Worm (Caenorhabditis elegans) whole organism, L3 larva: ENCODE results near the gene hmgr-1.

Source experiments
- ZK546.5 ChIP-seq: sonication (generic microtip); optimal IDR thresholded peaks from 2 replicates; lab custom pipeline; 2017; ENCODE audit warnings: missing biosample characterization, missing genetic modification characterization
- aly-2 ChIP-seq: fragments of 150-350 bp; optimal IDR thresholded peaks from 2 replicates; lab custom pipeline; 2014; ENCODE audit warnings: missing biosample characterization, missing genetic modification characterization
- ama-1 ChIP-seq: fragments of 150-350 bp; optimal IDR thresholded peaks from 2 replicates; lab custom pipeline; 2018
- ceh-16 ChIP-seq: sonication (generic microtip); optimal IDR thresholded peaks from 2 replicates; lab custom pipeline; 2017; ENCODE audit warnings: missing biosample characterization, missing genetic modification characterization
- ceh-28 ChIP-seq: fragments of 150-350 bp; optimal IDR thresholded peaks from 2 replicates; lab custom pipeline; 2014; ENCODE audit warnings: missing biosample characterization, missing genetic modification reagents, missing genetic modification characterization
- ceh-82 ChIP-seq: fragments of 150-350 bp; optimal IDR thresholded peaks from 2 replicates; lab custom pipeline; 2014; ENCODE audit warnings: missing biosample characterization, missing genetic modification characterization
- ceh-9 ChIP-seq: sonication (generic microtip); optimal IDR thresholded peaks from 2 replicates; lab custom pipeline; 2018; ENCODE audit warnings: missing biosample characterization, missing genetic modification characterization
- daf-12 ChIP-seq: fragments of 150-350 bp; optimal IDR thresholded peaks from 2 replicates; lab custom pipeline; 2014; ENCODE audit warnings: missing biosample characterization, missing genetic modification reagents, missing genetic modification characterization
- egl-27 ChIP-seq: sonication (generic microtip); optimal IDR thresholded peaks from 4 replicates; lab custom pipeline; 2017; ENCODE audit warnings: missing biosample characterization, missing genetic modification reagents, missing genetic modification characterization
- egl-5 ChIP-seq: fragments of 150-350 bp; optimal IDR thresholded peaks from 2 replicates; lab custom pipeline; 2017; ENCODE audit warnings: missing biosample characterization, missing genetic modification reagents, missing genetic modification characterization, inconsistent platforms
- elt-1 ChIP-seq: fragments of 150-350 bp; optimal IDR thresholded peaks from 2 replicates; lab custom pipeline; 2014; ENCODE audit warnings: missing biosample characterization, missing genetic modification characterization
- elt-2 ChIP-seq: sonication (generic microtip); optimal IDR thresholded peaks from 2 replicates; lab custom pipeline; 2016; ENCODE audit warnings: missing genetic modification reagents, mild to moderate bottlenecking, missing genetic modification characterization, missing compliant biosample characterization
- elt-3 ChIP-seq, 3 experiments: fragments of 150-350 bp in 1 of 3; sonication (generic microtip) in 2 of 3; optimal IDR thresholded peaks; 2 replicates in 2 of 3; 4 replicates in 1 of 3; lab custom pipeline; 2014 to 2017; ENCODE audit warnings: missing biosample characterization in 3 of 3, missing genetic modification characterization in 3 of 3
- eor-1 ChIP-seq, 2 experiments: fragments of 150-350 bp; optimal IDR thresholded peaks; 2 replicates each; lab custom pipeline; 2014 to 2018; ENCODE audit warnings: missing biosample characterization in 2 of 2, missing genetic modification characterization in 2 of 2
- fkh-2 ChIP-seq: fragments of 150-350 bp; optimal IDR thresholded peaks from 2 replicates; lab custom pipeline; 2014; ENCODE audit warnings: missing biosample characterization, missing genetic modification reagents, missing genetic modification characterization
- fos-1 ChIP-seq: fragments of 150-350 bp; optimal IDR thresholded peaks from 2 replicates; lab custom pipeline; 2014; ENCODE audit warnings: missing biosample characterization, missing genetic modification characterization
- hmg-11 ChIP-seq: sonication (generic microtip); optimal IDR thresholded peaks from 2 replicates; lab custom pipeline; 2016; ENCODE audit warnings: missing genetic modification characterization, missing compliant biosample characterization
- lin-15B ChIP-seq: fragments of 150-350 bp; optimal IDR thresholded peaks from 2 replicates; lab custom pipeline; 2014; ENCODE audit warnings: missing biosample characterization, missing genetic modification characterization
- lin-39 ChIP-seq: fragments of 150-350 bp; optimal IDR thresholded peaks from 2 replicates; lab custom pipeline; 2018; ENCODE audit warnings: missing biosample characterization, missing genetic modification reagents, missing genetic modification characterization
- lsy-12 ChIP-seq: sonication (generic microtip); optimal IDR thresholded peaks from 2 replicates; lab custom pipeline; 2016; ENCODE audit warnings: mild to moderate bottlenecking, missing genetic modification characterization, missing compliant biosample characterization
- mdl-1 ChIP-seq: fragments of 150-350 bp; optimal IDR thresholded peaks from 2 replicates; lab custom pipeline; 2014; ENCODE audit warnings: missing biosample characterization, missing genetic modification characterization
- nfya-1 ChIP-seq: sonication (generic microtip); optimal IDR thresholded peaks from 2 replicates; lab custom pipeline; 2017; ENCODE audit warnings: missing genetic modification characterization, mild to moderate bottlenecking, missing compliant biosample characterization, antibody characterized with exemption, moderate library complexity; ENCODE audit not compliant: insufficient read depth
- nhr-11 ChIP-seq: fragments of 150-350 bp; optimal IDR thresholded peaks from 2 replicates; lab custom pipeline; 2014; ENCODE audit warnings: missing biosample characterization, missing genetic modification characterization
- nhr-12 ChIP-seq: fragments of 150-350 bp; optimal IDR thresholded peaks from 2 replicates; lab custom pipeline; 2014; ENCODE audit warnings: missing biosample characterization, missing genetic modification characterization
- nhr-23 ChIP-seq: fragments of 150-350 bp; optimal IDR thresholded peaks from 2 replicates; lab custom pipeline; 2014; ENCODE audit warnings: missing biosample characterization, missing genetic modification reagents, missing genetic modification characterization
- nhr-237 ChIP-seq: fragments of 150-350 bp; optimal IDR thresholded peaks from 2 replicates; lab custom pipeline; 2014; ENCODE audit warnings: missing biosample characterization, missing genetic modification characterization
- nhr-25 ChIP-seq: sonication (generic microtip); optimal IDR thresholded peaks from 2 replicates; lab custom pipeline; 2017; ENCODE audit warnings: missing biosample characterization, missing genetic modification characterization
- nhr-43 ChIP-seq: sonication (generic microtip); optimal IDR thresholded peaks from 2 replicates; lab custom pipeline; 2016; ENCODE audit warnings: mild to moderate bottlenecking, missing genetic modification characterization, missing compliant biosample characterization; ENCODE audit not compliant: poor library complexity, severe bottlenecking
- nhr-67 ChIP-seq: fragments of 150-350 bp; optimal IDR thresholded peaks from 2 replicates; lab custom pipeline; 2014; ENCODE audit warnings: missing biosample characterization, missing genetic modification characterization
- nhr-76 ChIP-seq: fragments of 150-350 bp; sonication (generic microtip); optimal IDR thresholded peaks from 5 replicates; lab custom pipeline; 2014; ENCODE audit warnings: missing biosample characterization, missing genetic modification characterization
- pha-4 ChIP-seq: fragments of 150-350 bp; optimal IDR thresholded peaks from 2 replicates; lab custom pipeline; 2014; ENCODE audit warnings: missing biosample characterization, missing genetic modification reagents, missing genetic modification characterization
- pqm-1 ChIP-seq: fragments of 150-350 bp; optimal IDR thresholded peaks from 2 replicates; lab custom pipeline; 2017; ENCODE audit warnings: missing biosample characterization, missing genetic modification characterization, inconsistent platforms
- sea-2 ChIP-seq: fragments of 150-350 bp; sonication (generic microtip); optimal IDR thresholded peaks from 4 replicates; lab custom pipeline; 2014; ENCODE audit warnings: missing biosample characterization, missing genetic modification reagents, missing genetic modification characterization
- snpc-4 ChIP-seq: fragments of 150-350 bp; optimal IDR thresholded peaks from 2 replicates; lab custom pipeline; 2014; ENCODE audit warnings: missing biosample characterization, missing genetic modification characterization
- tbx-2 ChIP-seq: sonication (generic microtip); optimal IDR thresholded peaks from 2 replicates; lab custom pipeline; 2016; ENCODE audit warnings: mild to moderate bottlenecking, missing genetic modification characterization, missing compliant biosample characterization
- unc-39 ChIP-seq: sonication (generic microtip); optimal IDR thresholded peaks from 4 replicates; lab custom pipeline; 2017; ENCODE audit warnings: missing biosample characterization, missing genetic modification characterization
- unc-62 ChIP-seq: fragments of 150-350 bp; sonication (generic microtip); optimal IDR thresholded peaks from 4 replicates; lab custom pipeline; 2014; ENCODE audit warnings: missing biosample characterization, missing genetic modification reagents, missing genetic modification characterization
- zag-1 ChIP-seq: fragments of 150-350 bp; optimal IDR thresholded peaks from 2 replicates; lab custom pipeline; 2014; ENCODE audit warnings: missing biosample characterization, missing genetic modification characterization
- ztf-11 ChIP-seq: fragments of 150-350 bp; optimal IDR thresholded peaks from 2 replicates; lab custom pipeline; 2014; ENCODE audit warnings: missing biosample characterization, missing genetic modification characterization

Gene hmgr-1

DNA sequence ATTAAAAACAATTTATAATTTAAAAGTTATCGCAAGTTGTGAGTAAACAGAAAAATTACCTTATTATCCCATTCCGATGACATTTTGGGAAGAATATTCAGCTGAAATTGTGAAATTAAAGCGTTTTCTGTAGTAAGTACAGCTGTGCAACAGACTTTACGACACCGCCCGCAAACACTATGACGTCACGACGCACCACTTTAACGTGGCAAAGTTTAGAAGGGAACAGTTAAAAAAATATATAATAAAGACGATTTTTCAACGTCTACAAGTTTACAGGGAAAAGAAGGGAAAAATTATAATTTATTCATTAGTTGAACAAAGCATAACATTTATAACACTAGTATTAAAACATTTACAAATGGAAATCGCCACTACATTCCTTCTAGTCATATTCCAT is 5.4 kb upstream of the hmgr-1 start, which contains the start of gene F08F8.9:
F08F8.9 (minus strand) TSS at position 101 of the 400 bp plus-strand sequence.
- peak; percentile 1 for TF ChIP-seq elt-2 (tag; lab: Kevin White, UChicago)
- peak; percentile 4 for TF ChIP-seq pha-4 (tag; lab: Kevin White, UChicago)
- TF ChIP-seq ceh-82 (tag; lab: Kevin White, UChicago): no peak

ce11 chrIII:7357356-7357755 is 1.9 kb upstream of the hmgr-1 start, which contains the start of gene F08F8.10:
Gene F08F8.10, minus strand, starts transcription at chrIII:7357393.
- TF ChIP-seq egl-5: peak; percentile 35
- TF ChIP-seq ceh-28 (tag; lab: Kevin White, UChicago): no peak
- no peak for TF ChIP-seq ZK546.5
- peak; percentile 18 for TF ChIP-seq nhr-25 (tag; lab: Kevin White, UChicago)
- no peak for TF ChIP-seq nhr-76 (tag; lab: Kevin White, UChicago)
- TF ChIP-seq hmg-11 (tag; lab: Kevin White, UChicago): peak; percentile 27
- TF ChIP-seq snpc-4 (tag; lab: Kevin White, UChicago): peak; percentile 47
- TF ChIP-seq nfya-1 (tag; lab: Kevin White, UChicago): peak; percentile 33
- TF ChIP-seq pha-4 (tag; lab: Kevin White, UChicago): peak; percentile 63

ce11 chrIII:7358627-7359026 is 671 bp upstream of the hmgr-1 start:
- TF ChIP-seq hmg-11 (tag; lab: Kevin White, UChicago): no peak
- TF ChIP-seq pha-4 (tag; lab: Kevin White, UChicago): peak; percentile 82
- peak; percentile 8 for TF ChIP-seq nfya-1 (tag; lab: Kevin White, UChicago)
- TF ChIP-seq ceh-16 (tag; lab: Kevin White, UChicago): no peak
- TF ChIP-seq, all 47 proteins: peak for 2

- TF ChIP-seq tbx-2 (tag; lab: Kevin White, UChicago): no peak
- no peak for TF ChIP-seq ZK546.5
- TF ChIP-seq ceh-9: no peak
- no peak for TF ChIP-seq egl-5
- no peak for TF ChIP-seq hmg-11 (tag; lab: Kevin White, UChicago)
- TF ChIP-seq egl-27 (tag; lab: Kevin White, UChicago): no peak
- no peak for TF ChIP-seq elt-2 (tag; lab: Kevin White, UChicago)
- TF ChIP-seq lin-39: no peak
- TF ChIP-seq zag-1 (tag; lab: Kevin White, UChicago): no peak
- no peak for TF ChIP-seq nhr-43
- TF ChIP-seq sea-2 (GFP tag; lab: Kevin White, UChicago): no peak
- no peak for TF ChIP-seq nhr-11
- TF ChIP-seq eor-1 (tag; optimal IDR thresholded peaks at IDR 0.05; lab: Kevin White, UChicago): no peak
- no peak for TF ChIP-seq aly-2
Measured at ce11 chrIII:7365602-7366001, 6.3 kb downstream of the hmgr-1 start, which contains the start of gene F08F8.11. Gene F08F8.11, plus strand, starts transcription at chrIII:7365902.

ce11 chrIII:7367012-7367760 is 7.9 kb downstream of the hmgr-1 start, which contains the start of the genes T20B12.5 and T20B12.4:
Gene T20B12.5, minus strand, starts transcription at chrIII:7367112.
Gene T20B12.4, plus strand, starts transcription at chrIII:7367710.
- TF ChIP-seq nhr-67 (tag; lab: Kevin White, UChicago): no peak
- no peak for TF ChIP-seq snpc-4 (tag; lab: Kevin White, UChicago)
- TF ChIP-seq nhr-12: no peak
- no peak for TF ChIP-seq elt-3 (tag; optimal IDR thresholded peaks at IDR 0.05; lab: Kevin White, UChicago)
- TF ChIP-seq egl-5: no peak
- no peak for TF ChIP-seq ceh-82 (tag; lab: Kevin White, UChicago)
- TF ChIP-seq lin-39: no peak
- TF ChIP-seq unc-39: no peak
- TF ChIP-seq daf-12 (tag; lab: Kevin White, UChicago): no peak
- no peak for TF ChIP-seq ceh-9

DNA sequence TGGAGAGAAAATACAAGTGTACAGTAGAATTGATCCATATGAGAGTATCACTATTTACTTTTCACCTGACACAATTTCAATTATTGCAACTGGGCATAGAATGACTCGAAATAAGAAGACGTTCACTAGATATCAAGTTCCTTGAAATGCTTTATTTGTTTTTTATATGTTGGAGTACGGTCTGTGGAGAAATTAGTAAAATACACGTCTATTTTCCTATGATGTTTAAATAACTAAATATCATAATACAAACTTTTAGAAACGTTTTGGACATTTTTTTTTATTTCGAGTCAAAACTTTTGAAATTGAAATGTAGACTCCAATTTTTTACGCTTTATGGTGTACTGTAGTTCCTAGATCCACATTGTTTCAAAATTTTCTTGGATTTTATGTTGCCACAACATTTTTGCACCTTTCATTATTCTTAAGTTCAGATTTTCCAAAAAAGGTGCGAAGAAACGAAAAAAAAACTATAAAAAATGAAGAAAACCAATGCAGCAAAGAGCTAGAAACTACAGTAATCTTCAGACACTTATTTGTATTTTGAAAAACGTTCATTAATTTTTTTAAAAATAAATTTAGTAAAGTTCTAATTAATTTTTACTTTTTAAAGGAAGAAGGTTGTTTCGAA is 10.2 kb downstream of the hmgr-1 start:
- no peak for TF ChIP-seq unc-62 (GFP tag; lab: Kevin White, UChicago)
- no peak for TF ChIP-seq elt-1 (tag; lab: Kevin White, UChicago)
- no peak for TF ChIP-seq ztf-11 (tag; lab: Kevin White, UChicago)
- no peak for TF ChIP-seq fkh-2 (tag; lab: Kevin White, UChicago)
- no peak for TF ChIP-seq pha-4 (tag; lab: Kevin White, UChicago)
- TF ChIP-seq nhr-76 (tag; lab: Kevin White, UChicago): no peak
- no peak for TF ChIP-seq ceh-82 (tag; lab: Kevin White, UChicago)
- peak; percentile 81 for TF ChIP-seq ama-1
- no peak for TF ChIP-seq ceh-16 (tag; lab: Kevin White, UChicago)
- TF ChIP-seq lin-15B: no peak
- TF ChIP-seq fos-1 (tag; lab: Kevin White, UChicago): no peak
- no peak for TF ChIP-seq mdl-1 (tag; lab: Kevin White, UChicago)
- TF ChIP-seq nhr-237 (tag; lab: Kevin White, UChicago): no peak
- TF ChIP-seq nhr-11: no peak
- TF ChIP-seq nhr-23: peak; percentile 62
- TF ChIP-seq elt-3 (tag; optimal IDR thresholded peaks at IDR 0.05; lab: Kevin White, UChicago): no peak
- no peak for TF ChIP-seq hmg-11 (tag; lab: Kevin White, UChicago)
- TF ChIP-seq egl-27 (tag; lab: Kevin White, UChicago): no peak
- no peak for TF ChIP-seq eor-1 (tag; optimal IDR thresholded peaks at IDR 0.05; lab: Kevin White, UChicago)
- TF ChIP-seq lsy-12 (tag; lab: Kevin White, UChicago): peak; percentile 78
- no peak for TF ChIP-seq aly-2
- no peak for TF ChIP-seq pqm-1 (tag; lab: Kevin White, UChicago)
